Worm (Caenorhabditis elegans) whole organism, L2 larva: Measurements from ENCODE around the gene Y75B7AL.2.

Experiments
- R02D3.7 ChIP-seq: fragments of 150-350 bp; optimal IDR thresholded peaks from 2 replicates; lab custom pipeline; 2014; ENCODE audit warnings: missing biosample characterization, missing genetic modification characterization
- aly-2 ChIP-seq: fragments of 150-350 bp; optimal IDR thresholded peaks from 2 replicates; lab custom pipeline; 2014; ENCODE audit warnings: missing biosample characterization, missing genetic modification characterization
- dmd-4 ChIP-seq: sonication (generic microtip); optimal IDR thresholded peaks from 2 replicates; lab custom pipeline; 2017; ENCODE audit warnings: missing biosample characterization, missing genetic modification characterization
- elt-3 ChIP-seq: sonication (generic microtip); optimal IDR thresholded peaks from 2 replicates; lab custom pipeline; 2017; ENCODE audit warnings: missing biosample characterization, missing genetic modification characterization
- lsy-2 ChIP-seq, 2 experiments: fragments of 150-350 bp in 1 of 2; sonication (generic microtip) in 1 of 2; optimal IDR thresholded peaks; 2 replicates each; lab custom pipeline; 2014 to 2017; ENCODE audit warnings: missing biosample characterization in 2 of 2, missing genetic modification characterization in 2 of 2
- mdl-1 ChIP-seq, 2 experiments: fragments of 150-350 bp in 1 of 2; sonication (generic microtip) in 1 of 2; optimal IDR thresholded peaks; 2 replicates each; lab custom pipeline; 2017; ENCODE audit warnings: missing biosample characterization in 2 of 2, missing genetic modification characterization in 2 of 2
- nhr-11 ChIP-seq: fragments of 150-350 bp; optimal IDR thresholded peaks from 2 replicates; lab custom pipeline; 2014; ENCODE audit warnings: missing biosample characterization, missing genetic modification characterization
- unc-62 ChIP-seq: fragments of 150-350 bp; optimal IDR thresholded peaks from 2 replicates; lab custom pipeline; 2014; ENCODE audit warnings: missing biosample characterization, missing genetic modification reagents, missing genetic modification characterization
- ztf-11 ChIP-seq: sonication (generic microtip); optimal IDR thresholded peaks from 2 replicates; lab custom pipeline; 2017; ENCODE audit warnings: missing biosample characterization, missing genetic modification characterization

- TF ChIP-seq aly-2 (tag; lab: Kevin White, UChicago) (no peak), ztf-11 (tag; lab: Kevin White, UChicago) (no peak), mdl-1 (tag; optimal IDR thresholded peaks at IDR 0.05; lab: Kevin White, UChicago) (no peak), dmd-4 (tag; lab: Kevin White, UChicago) (no peak), unc-62 (GFP tag; lab: Kevin White, UChicago) (no peak), elt-3 (no peak), nhr-11 (tag; lab: Kevin White, UChicago) (no peak), lsy-2 (tag; optimal IDR thresholded peaks at IDR 0.05; lab: Kevin White, UChicago) (no peak), R02D3.7 (tag; lab: Kevin White, UChicago) (no peak)
These were observed 34.9 kb upstream of the Y75B7AL.2 start, which contains the start of gene Y75B7AR.1 for ce11 chrV:1392900-1393299.
